Worm (Caenorhabditis elegans) whole organism, midembryonic: ENCODE measurements around the gene Y39B6A.10.

Experiments used
- T22C8.4 ChIP-seq: fragments of 200-800 bp; sonication (Bioruptor generic); IDR thresholded peaks from 2 replicates; pipeline ENCODE4 v1.3.6; 2022; ENCODE audit warnings: missing genetic modification characterization, missing compliant biosample characterization
- cog-1 ChIP-seq: sonication (generic microtip); optimal IDR thresholded peaks from 2 replicates; lab custom pipeline; 2016; ENCODE audit warnings: missing genetic modification characterization, missing compliant biosample characterization
- flt-1 ChIP-seq: fragments of 200-800 bp; sonication (Bioruptor generic); IDR thresholded peaks from 2 replicates; pipeline ENCODE4 v1.3.6; 2022; ENCODE audit warnings: missing genetic modification characterization, missing compliant biosample characterization
- klf-2 ChIP-seq: fragments of 200-800 bp; sonication (Bioruptor generic); conservative IDR thresholded peaks from 2 replicates; pipeline ENCODE4 v1.3.6; 2022; ENCODE audit warnings: missing genetic modification reagents, missing genetic modification characterization, missing compliant biosample characterization
- med-1 ChIP-seq: sonication (generic microtip); optimal IDR thresholded peaks from 2 replicates; lab custom pipeline; 2017; ENCODE audit warnings: missing genetic modification characterization, mild to moderate bottlenecking, missing compliant biosample characterization, antibody characterized with exemption, missing genetic modification reagents; ENCODE audit not compliant: insufficient read depth
- ref-1 ChIP-seq: fragments of 200-800 bp; sonication (Bioruptor generic); conservative IDR thresholded peaks from 2 replicates; pipeline ENCODE4 v1.3.6; 2022; ENCODE audit warnings: missing genetic modification reagents, missing genetic modification characterization, missing compliant biosample characterization
- tab-1 ChIP-seq: fragments of 200-800 bp; sonication (Bioruptor generic); IDR thresholded peaks from 2 replicates; pipeline ENCODE4 v1.3.6; 2022; ENCODE audit warnings: missing genetic modification characterization, missing compliant biosample characterization
- ztf-23 ChIP-seq: fragments of 200-800 bp; sonication (Bioruptor generic); IDR thresholded peaks from 2 replicates; pipeline ENCODE4 v1.3.6; 2022; ENCODE audit warnings: missing genetic modification reagents, missing genetic modification characterization, missing compliant biosample characterization
- ztf-29 ChIP-seq: fragments of 200-800 bp; sonication (Bioruptor generic); IDR thresholded peaks from 2 replicates; pipeline ENCODE4 v1.3.6; 2022; ENCODE audit warnings: missing genetic modification reagents, missing genetic modification characterization, missing compliant biosample characterization

DNA sequence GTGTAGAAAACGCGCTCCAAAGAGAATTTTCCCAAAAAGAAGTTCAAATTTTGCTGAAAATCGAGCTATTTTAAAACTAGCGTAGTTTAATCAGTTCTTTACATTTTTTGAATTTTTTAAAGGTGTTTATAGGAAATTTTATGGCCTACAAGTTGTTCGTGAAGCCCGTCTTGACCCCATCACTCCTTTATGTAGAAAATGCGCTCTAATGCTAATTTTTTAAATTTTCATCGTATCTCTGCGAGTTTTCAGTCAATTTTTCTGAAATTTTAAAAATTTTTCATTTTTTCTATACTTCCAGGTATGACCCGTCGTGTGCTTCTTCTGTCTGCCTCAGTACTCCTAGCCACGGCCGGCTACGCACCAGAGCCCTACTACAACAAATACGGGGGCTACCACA, 2.8 kb upstream of the Y39B6A.10 start, which contains the start of gene Y39B6A.9:
- no peak for TF ChIP-seq cog-1 (tag; lab: Kevin White, UChicago)
- TF ChIP-seq med-1 (GFP tag; lab: Kevin White, UChicago), result no peak
- no peak for TF ChIP-seq flt-1 (GFP tag; lab: Robert Waterston, UW)
- TF ChIP-seq tab-1, result no peak
- TF ChIP-seq ztf-29 (GFP tag; lab: Robert Waterston, UW), result no peak
- no peak for TF ChIP-seq klf-2 (GFP tag; lab: Robert Waterston, UW)
- no peak for TF ChIP-seq ref-1
- TF ChIP-seq T22C8.4 (GFP tag; lab: Robert Waterston, UW), result no peak
- no peak for TF ChIP-seq ztf-23 (GFP tag; lab: Robert Waterston, UW)
